Fruit fly (Drosophila melanogaster) whole organism, prepupa: Measurements from ENCODE around the gene CG9701.

Experiments used
- CG10669 ChIP-seq: fragments of 200-800 bp; sonication (Bioruptor generic); optimal IDR thresholded peaks from 3 replicates; lab custom pipeline; 2018; ENCODE audit warnings: missing biosample characterization, mild to moderate bottlenecking, missing genetic modification characterization, moderate library complexity
- CG11294 ChIP-seq: fragments of 200-800 bp; sonication (Bioruptor generic); IDR thresholded peaks from 2 replicates; pipeline ENCODE4 v1.3.6; 2022; ENCODE audit warnings: missing biosample characterization, missing genetic modification characterization
- CG11762 ChIP-seq: fragments of 200-800 bp; sonication (Bioruptor generic); optimal IDR thresholded peaks from 3 replicates; lab custom pipeline; 2016; ENCODE audit warnings: missing biosample characterization, missing genetic modification characterization; ENCODE audit not compliant: insufficient read depth
- CG11902 ChIP-seq: fragments of 200-800 bp; sonication (Bioruptor generic); optimal IDR thresholded peaks from 3 replicates; lab custom pipeline; 2016; ENCODE audit warnings: missing biosample characterization, missing genetic modification characterization
- CG1621 ChIP-seq: fragments of 200-800 bp; sonication (Bioruptor generic); optimal IDR thresholded peaks from 3 replicates; lab custom pipeline; 2018; ENCODE audit warnings: missing biosample characterization, mild to moderate bottlenecking, missing genetic modification characterization
- CG16779 ChIP-seq: fragments of 200-800 bp; sonication (Bioruptor generic); optimal IDR thresholded peaks from 3 replicates; lab custom pipeline; 2017; ENCODE audit warnings: missing biosample characterization, mild to moderate bottlenecking, missing genetic modification characterization
- CG31627 ChIP-seq: fragments of 200-800 bp; sonication (Bioruptor generic); optimal IDR thresholded peaks from 3 replicates; lab custom pipeline; 2016; ENCODE audit warnings: missing biosample characterization, missing genetic modification characterization
- CG6163 ChIP-seq: fragments of 200-800 bp; sonication (Bioruptor generic); IDR thresholded peaks from 3 replicates; pipeline ENCODE4 v1.3.6; 2022; ENCODE audit warnings: missing biosample characterization, missing genetic modification characterization
- CG6854 ChIP-seq: fragments of 200-800 bp; sonication (Bioruptor generic); optimal IDR thresholded peaks from 2 replicates; lab custom pipeline; 2017; ENCODE audit warnings: missing biosample characterization, mild to moderate bottlenecking, missing genetic modification characterization
- CG7368 ChIP-seq: fragments of 200-800 bp; sonication (Bioruptor generic); optimal IDR thresholded peaks from 3 replicates; lab custom pipeline; 2016; ENCODE audit warnings: missing biosample characterization, missing genetic modification characterization
- Eip75B ChIP-seq: fragments of 200-800 bp; sonication (Bioruptor generic); optimal IDR thresholded peaks from 3 replicates; lab custom pipeline; 2016; ENCODE audit warnings: missing biosample characterization, missing genetic modification characterization
- Eip93F ChIP-seq: fragments of 200-800 bp; sonication (Bioruptor generic); optimal IDR thresholded peaks from 2 replicates; lab custom pipeline; 2016; ENCODE audit warnings: missing biosample characterization, mild to moderate bottlenecking, missing genetic modification characterization
- Ets21C ChIP-seq: fragments of 200-800 bp; sonication (Bioruptor generic); optimal IDR thresholded peaks from 3 replicates; lab custom pipeline; 2016; ENCODE audit warnings: missing biosample characterization, missing genetic modification characterization
- Ets96B ChIP-seq: fragments of 200-800 bp; optimal IDR thresholded peaks from 2 replicates; lab custom pipeline; 2019; ENCODE audit warnings: missing biosample characterization, mild to moderate bottlenecking, missing genetic modification characterization, moderate library complexity
- Gug ChIP-seq: fragments of 200-800 bp; sonication (Bioruptor generic); IDR thresholded peaks from 2 replicates; pipeline ENCODE4 v1.3.6; 2022; ENCODE audit warnings: missing biosample characterization, missing genetic modification characterization
- Hr38 ChIP-seq: sonication (Bioruptor generic); optimal IDR thresholded peaks from 2 replicates; lab custom pipeline; 2016; ENCODE audit warnings: missing biosample characterization, missing genetic modification characterization
- Hr39 ChIP-seq: fragments of 200-800 bp; sonication (Bioruptor generic); optimal IDR thresholded peaks from 2 replicates; lab custom pipeline; 2016; ENCODE audit warnings: missing biosample characterization, missing genetic modification characterization
- Lpt ChIP-seq: fragments of 200-800 bp; sonication (Bioruptor generic); optimal IDR thresholded peaks from 3 replicates; lab custom pipeline; 2016; ENCODE audit warnings: missing biosample characterization, missing genetic modification characterization
- Met ChIP-seq: fragments of 200-800 bp; sonication (Bioruptor generic); optimal IDR thresholded peaks from 3 replicates; lab custom pipeline; 2016; ENCODE audit warnings: missing biosample characterization, missing genetic modification characterization
- Smox ChIP-seq: fragments of 200-800 bp; sonication (Bioruptor generic); optimal IDR thresholded peaks from 3 replicates; lab custom pipeline; 2016; ENCODE audit warnings: missing biosample characterization, missing genetic modification characterization
- Sox102F ChIP-seq: fragments of 200-800 bp; sonication (Bioruptor generic); optimal IDR thresholded peaks from 2 replicates; lab custom pipeline; 2016; ENCODE audit warnings: missing biosample characterization, mild to moderate bottlenecking, missing genetic modification characterization
- achi ChIP-seq: fragments of 200-800 bp; sonication (Bioruptor generic); optimal IDR thresholded peaks from 3 replicates; lab custom pipeline; 2016; ENCODE audit warnings: missing biosample characterization, missing genetic modification characterization
- cyc ChIP-seq: fragments of 200-800 bp; sonication (Bioruptor generic); optimal IDR thresholded peaks from 3 replicates; lab custom pipeline; 2016; ENCODE audit warnings: missing biosample characterization, missing genetic modification characterization
- dsx ChIP-seq: fragments of 200-800 bp; optimal IDR thresholded peaks from 3 replicates; lab custom pipeline; 2019; ENCODE audit warnings: missing biosample characterization, mild to moderate bottlenecking, missing genetic modification characterization, moderate library complexity; ENCODE audit not compliant: poor library complexity, severe bottlenecking
- eg ChIP-seq: fragments of 200-800 bp; sonication (Bioruptor generic); IDR thresholded peaks from 3 replicates; pipeline ENCODE4 v1.3.6; 2022; ENCODE audit warnings: missing biosample characterization, missing genetic modification characterization
- esn ChIP-seq: fragments of 200-800 bp; sonication (Bioruptor generic); optimal IDR thresholded peaks from 2 replicates; lab custom pipeline; 2016; ENCODE audit warnings: missing biosample characterization, mild to moderate bottlenecking, missing genetic modification characterization, moderate library complexity
- lz ChIP-seq: fragments of 200-800 bp; sonication (Bioruptor generic); optimal IDR thresholded peaks from 3 replicates; lab custom pipeline; 2016; ENCODE audit warnings: missing biosample characterization, missing genetic modification characterization
- net ChIP-seq: fragments of 200-800 bp; sonication (Bioruptor generic); optimal IDR thresholded peaks from 3 replicates; lab custom pipeline; 2016; ENCODE audit warnings: missing biosample characterization, missing genetic modification characterization
- salr ChIP-seq, 2 experiments: fragments of 200-800 bp; sonication (Bioruptor generic); optimal IDR thresholded peaks; 3 replicates each; lab custom pipeline; 2016 to 2018; ENCODE audit warnings: missing biosample characterization in 2 of 2, missing genetic modification characterization in 2 of 2, mild to moderate bottlenecking in 1 of 2
- spab ChIP-seq: fragments of 200-800 bp; sonication (Bioruptor generic); optimal IDR thresholded peaks from 2 replicates; lab custom pipeline; 2017; ENCODE audit warnings: missing biosample characterization, mild to moderate bottlenecking, missing genetic modification characterization, missing genetic modification reagents
- ss ChIP-seq, 2 experiments: fragments of 200-800 bp; sonication (Bioruptor generic); optimal IDR thresholded peaks; 2 replicates in 1 of 2; 3 replicates in 1 of 2; lab custom pipeline; 2017 to 2018; ENCODE audit warnings: mild to moderate bottlenecking in 2 of 2, missing biosample characterization in 2 of 2, missing genetic modification characterization in 2 of 2, moderate library complexity in 1 of 2
- svp ChIP-seq: fragments of 200-800 bp; sonication (Bioruptor generic); peaks from one replicate; lab custom pipeline; 2016; ENCODE audit warnings: missing biosample characterization, missing genetic modification characterization
- topi ChIP-seq: fragments of 200-800 bp; sonication (Bioruptor generic); optimal IDR thresholded peaks from 3 replicates; lab custom pipeline; 2016; ENCODE audit warnings: missing biosample characterization, missing genetic modification characterization

CG9701 gene

DNA sequence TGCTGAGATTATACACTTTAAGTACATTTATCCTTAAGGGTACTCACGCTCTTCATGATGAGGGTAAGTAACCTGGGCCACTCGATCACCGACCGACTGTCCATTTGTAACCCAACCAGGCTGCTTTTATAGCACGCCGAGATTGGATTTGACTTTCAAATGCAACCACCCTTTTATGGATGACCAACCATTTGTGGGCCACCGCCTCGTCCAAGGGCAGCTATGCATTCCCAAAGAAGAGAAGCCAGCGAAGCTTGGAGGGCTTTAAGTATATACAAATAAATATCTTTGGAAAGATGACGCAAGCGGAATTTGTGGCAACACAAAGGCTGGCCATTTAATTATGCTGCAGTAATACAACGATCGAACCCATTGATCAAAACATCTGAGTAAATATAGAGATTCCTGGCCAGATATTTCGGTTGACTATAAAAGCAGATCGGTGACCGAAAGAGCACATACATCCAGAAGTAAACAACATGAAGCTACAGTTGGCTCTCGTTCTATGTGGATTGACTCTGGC lies 7.2 kb upstream of the CG9701 start, which contains the start of the genes CG13026 and PGRP-SB2:
Gene CG13026 (minus strand): TSS at position 101 of the 523 bp plus-strand sequence.
Gene PGRP-SB2 (plus strand): TSS at position 473 of the 523 bp plus-strand sequence.
- TF ChIP-seq CG10669 (no peak), CG31627 (GFP tag; lab: Kevin White, UChicago) (no peak), CG11294 (GFP tag; lab: Robert Waterston, UW) (no peak), CG16779 (tag; lab: Kevin White, UChicago) (no peak), Eip93F (GFP tag; lab: Kevin White, UChicago) (no peak), CG6163 (no peak), spab (GFP tag; lab: Kevin White, UChicago) (no peak), esn (GFP tag; lab: Kevin White, UChicago) (no peak), Ets21C (GFP tag; lab: Kevin White, UChicago) (no peak), Hr39 (GFP tag; lab: Kevin White, UChicago) (no peak), ss (GFP tag; optimal IDR thresholded peaks at IDR 0.05; lab: Kevin White, UChicago) (no peak), Smox (GFP tag; lab: Kevin White, UChicago) (no peak), CG11762 (no peak), Lpt (GFP tag; lab: Kevin White, UChicago) (no peak), Met (GFP tag; lab: Kevin White, UChicago) (no peak), Hr38 (GFP tag; lab: Kevin White, UChicago) (no peak), cyc (GFP tag; lab: Kevin White, UChicago) (no peak), dsx (GFP tag; lab: Kevin White, UChicago) (no peak), Sox102F (GFP tag; lab: Kevin White, UChicago) (no peak), CG11902 (GFP tag; lab: Kevin White, UChicago) (no peak)

DNA sequence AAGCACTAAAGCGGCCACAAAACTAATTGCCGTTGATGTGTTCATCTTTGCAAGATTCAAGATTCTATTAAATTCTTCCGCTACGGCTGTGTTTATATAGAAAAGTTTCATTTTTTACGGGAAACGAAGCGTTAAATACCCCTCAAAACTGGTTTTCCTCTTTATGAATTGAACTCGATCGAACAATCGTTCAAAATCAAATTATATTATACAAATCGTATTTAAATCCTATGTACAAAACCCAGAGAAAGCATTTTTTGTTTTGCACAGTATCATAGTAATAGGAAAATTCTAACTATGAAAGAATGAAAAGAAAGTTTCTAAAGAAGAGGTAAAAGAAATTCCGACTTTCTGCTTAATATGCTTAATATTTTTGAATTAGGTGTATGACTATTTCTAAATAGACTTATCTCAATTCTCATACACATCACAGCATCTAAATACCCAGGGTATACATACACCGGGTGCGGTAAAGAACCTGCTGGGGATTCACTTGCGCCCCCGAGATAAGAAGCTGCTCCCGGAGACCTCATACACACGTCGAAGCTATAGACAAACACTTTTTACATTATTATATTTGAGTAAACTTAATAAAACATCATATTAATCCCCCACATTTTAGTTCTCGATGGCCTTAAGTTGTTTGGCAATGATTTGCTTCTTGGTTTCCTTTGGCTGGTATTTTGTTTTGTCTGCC lies 5.3 kb upstream of the CG9701 start, which contains the start of gene PGRP-SB1:
Gene PGRP-SB1 (minus strand): TSS at position 51 of the 697 bp plus-strand sequence.
- TF ChIP-seq net (GFP tag; lab: Kevin White, UChicago) (no peak), esn (GFP tag; lab: Kevin White, UChicago) (peak; percentile 11), svp (GFP tag; lab: Kevin White, UChicago) (peak; percentile 97), CG11902 (GFP tag; lab: Kevin White, UChicago) (no peak), lz (GFP tag; lab: Kevin White, UChicago) (no peak)

DNA sequence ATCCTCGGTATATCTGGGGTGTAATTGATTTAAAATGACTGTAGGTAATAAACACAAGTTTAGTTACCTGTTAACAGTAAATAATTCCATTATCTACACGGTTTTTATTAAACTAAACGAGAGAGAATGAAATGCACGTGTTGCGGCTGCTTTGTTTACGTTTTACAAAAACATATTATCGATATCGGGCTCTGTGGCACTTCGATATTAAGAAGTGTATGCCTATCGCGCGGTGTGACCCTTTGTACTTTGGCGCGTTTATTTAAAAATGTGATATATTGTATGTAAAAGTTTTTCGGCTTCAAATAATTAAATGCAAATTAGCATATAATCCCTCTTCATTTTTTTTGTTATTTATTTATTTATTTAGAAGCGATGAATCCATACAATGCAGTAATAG lies 2.7 kb upstream of the CG9701 start, which contains the start of gene Dbp73D:
Gene Dbp73D (minus strand): TSS at position 174 of the 400 bp plus-strand sequence.
- TF ChIP-seq Gug (GFP tag; lab: Robert Waterston, UW): no peak
- no peak for TF ChIP-seq esn (GFP tag; lab: Kevin White, UChicago)
- TF ChIP-seq lz (GFP tag; lab: Kevin White, UChicago): no peak
- no peak for TF ChIP-seq Ets96B (tag; lab: Kevin White, UChicago)
- TF ChIP-seq achi (GFP tag; lab: Kevin White, UChicago): no peak
- no peak for TF ChIP-seq CG6163
- TF ChIP-seq Smox (GFP tag; lab: Kevin White, UChicago): no peak
- no peak for TF ChIP-seq CG31627 (GFP tag; lab: Kevin White, UChicago)
- TF ChIP-seq Lpt (GFP tag; lab: Kevin White, UChicago): no peak
- no peak for TF ChIP-seq CG6854 (GFP tag; lab: Kevin White, UChicago)
- no peak for TF ChIP-seq eg
- no peak for TF ChIP-seq CG1621 (tag; lab: Kevin White, UChicago)
- TF ChIP-seq topi (GFP tag; lab: Kevin White, UChicago): no peak
- no peak for TF ChIP-seq Eip75B (GFP tag; lab: Kevin White, UChicago)
- TF ChIP-seq CG16779 (tag; lab: Kevin White, UChicago): no peak
- no peak for TF ChIP-seq salr (GFP tag; optimal IDR thresholded peaks at IDR 0.05; lab: Kevin White, UChicago)
- TF ChIP-seq CG7368 (GFP tag; lab: Kevin White, UChicago): no peak
